Fruit fly (Drosophila melanogaster) whole organism, embryonic: ENCODE measurements around the gene yellow-b.

Experiments
- Atf-2 ChIP-seq: fragments of 200-800 bp; sonication (Bioruptor generic); optimal IDR thresholded peaks from 2 replicates; lab custom pipeline; 2016; ENCODE audit warnings: missing biosample characterization, missing genetic modification characterization
- CG12155 ChIP-seq: fragments of 200-800 bp; sonication (Bioruptor generic); optimal IDR thresholded peaks from 3 replicates; lab custom pipeline; 2016; ENCODE audit warnings: missing biosample characterization, missing genetic modification characterization
- CG13624 ChIP-seq: fragments of 200-800 bp; sonication (Bioruptor generic); optimal IDR thresholded peaks from 2 replicates; lab custom pipeline; 2016; ENCODE audit warnings: missing biosample characterization, missing genetic modification characterization
- CG15269 ChIP-seq: fragments of 200-800 bp; sonication (Bioruptor generic); optimal IDR thresholded peaks from 2 replicates; lab custom pipeline; 2018; ENCODE audit warnings: missing biosample characterization, mild to moderate bottlenecking, missing genetic modification characterization, moderate library complexity
- CG16779 ChIP-seq: fragments of 200-800 bp; sonication (Bioruptor generic); IDR thresholded peaks from 2 replicates; pipeline ENCODE4 v1.3.6; 2022; ENCODE audit warnings: missing biosample characterization, missing genetic modification characterization
- CG2678 ChIP-seq: fragments of 200-800 bp; sonication (Bioruptor generic); optimal IDR thresholded peaks from 3 replicates; lab custom pipeline; 2019; ENCODE audit warnings: missing biosample characterization, mild to moderate bottlenecking, missing genetic modification characterization, moderate library complexity
- CG4617 ChIP-seq: fragments of 200-800 bp; sonication (Bioruptor generic); optimal IDR thresholded peaks from 3 replicates; lab custom pipeline; 2016; ENCODE audit warnings: missing biosample characterization, missing genetic modification characterization, borderline replicate concordance
- CG8388 ChIP-seq: fragments of 200-800 bp; sonication (Bioruptor generic); optimal IDR thresholded peaks from 2 replicates; lab custom pipeline; 2019; ENCODE audit warnings: missing biosample characterization, mild to moderate bottlenecking, missing genetic modification characterization, moderate library complexity
- CG8478 ChIP-seq: fragments of >200 bp; optimal IDR thresholded peaks from 2 replicates; lab custom pipeline; 2018
- CG9727 ChIP-seq: fragments of 200-800 bp; sonication (Bioruptor generic); optimal IDR thresholded peaks from 3 replicates; lab custom pipeline; 2017; ENCODE audit warnings: missing biosample characterization, mild to moderate bottlenecking, missing genetic modification characterization
- CG9932 ChIP-seq: fragments of 200-800 bp; sonication (Bioruptor generic); IDR thresholded peaks from 2 replicates; pipeline ENCODE4 v1.3.6; 2022; ENCODE audit warnings: missing biosample characterization, missing genetic modification characterization
- CTCF ChIP-seq: fragments of 200-800 bp; sonication (Bioruptor generic); optimal IDR thresholded peaks from 2 replicates; lab custom pipeline; 2017; ENCODE audit warnings: missing biosample characterization, mild to moderate bottlenecking, missing genetic modification characterization, moderate library complexity
- Dref ChIP-seq: fragments of 200-800 bp; sonication (Bioruptor generic); IDR thresholded peaks from 2 replicates; pipeline ENCODE4 v1.3.6; 2022; ENCODE audit warnings: missing biosample characterization, missing genetic modification characterization
- ERR ChIP-seq: fragments of 200-800 bp; sonication (Bioruptor generic); optimal IDR thresholded peaks from 2 replicates; lab custom pipeline; 2016; ENCODE audit warnings: missing biosample characterization, missing genetic modification characterization
- Gug ChIP-seq: fragments of 200-800 bp; sonication (Bioruptor generic); IDR thresholded peaks from 4 replicates; pipeline ENCODE4 v1.3.6; 2022; ENCODE audit warnings: missing biosample characterization, missing genetic modification characterization
- H2.0 ChIP-seq: fragments of 200-800 bp; sonication (Bioruptor generic); IDR thresholded peaks from 2 replicates; pipeline ENCODE4 v1.3.6; 2022; ENCODE audit warnings: missing biosample characterization, missing genetic modification characterization
- HLHmδ ChIP-seq: fragments of 200-800 bp; sonication (Bioruptor generic); optimal IDR thresholded peaks from 2 replicates; lab custom pipeline; 2018; ENCODE audit warnings: missing biosample characterization, mild to moderate bottlenecking, missing genetic modification characterization, moderate library complexity
- Hand ChIP-seq: fragments of 200-800 bp; sonication (Bioruptor generic); optimal IDR thresholded peaks from 2 replicates; lab custom pipeline; 2017; ENCODE audit warnings: mild to moderate bottlenecking, missing biosample characterization, missing genetic modification reagents, missing genetic modification characterization
- Hsf ChIP-seq: fragments of 200-800 bp; sonication (Bioruptor generic); optimal IDR thresholded peaks from 3 replicates; lab custom pipeline; 2016; ENCODE audit warnings: missing biosample characterization, missing genetic modification characterization
- Jarid2 ChIP-seq: fragments of 200-800 bp; sonication (Bioruptor generic); optimal IDR thresholded peaks from 3 replicates; lab custom pipeline; 2017; ENCODE audit warnings: mild to moderate bottlenecking, missing biosample characterization, missing genetic modification reagents, missing genetic modification characterization
- MBD-R2 ChIP-seq: fragments of 200-800 bp; sonication (Bioruptor generic); IDR thresholded peaks from 2 replicates; pipeline ENCODE4 v1.3.6; 2022; ENCODE audit warnings: missing biosample characterization, missing genetic modification characterization
- NC2β ChIP-seq: fragments of 200-800 bp; sonication (Bioruptor generic); optimal IDR thresholded peaks from 2 replicates; lab custom pipeline; 2016; ENCODE audit warnings: missing biosample characterization, missing genetic modification characterization
- NFAT ChIP-seq: fragments of 200-800 bp; sonication (Bioruptor generic); IDR thresholded peaks from 2 replicates; pipeline ENCODE4 v1.3.6; 2022; ENCODE audit warnings: missing biosample characterization, missing genetic modification characterization
- Scr ChIP-seq: fragments of 200-800 bp; sonication (Bioruptor generic); IDR thresholded peaks from 2 replicates; pipeline ENCODE4 v1.3.6; 2022; ENCODE audit warnings: missing biosample characterization, missing genetic modification characterization; ENCODE audit not compliant: partially characterized antibody
- Sin3A ChIP-seq: fragments of >200 bp; optimal IDR thresholded peaks from 2 replicates; lab custom pipeline; 2018
- Six4 ChIP-seq: fragments of 200-800 bp; sonication (Bioruptor generic); optimal IDR thresholded peaks from 2 replicates; lab custom pipeline; 2016; ENCODE audit warnings: missing biosample characterization, missing genetic modification characterization
- Sox102F ChIP-seq: fragments of 200-800 bp; sonication (Bioruptor generic); optimal IDR thresholded peaks from 2 replicates; lab custom pipeline; 2018; ENCODE audit warnings: missing biosample characterization, mild to moderate bottlenecking, missing genetic modification characterization, moderate library complexity
- YL-1 ChIP-seq: fragments of 200-800 bp; sonication (Bioruptor generic); optimal IDR thresholded peaks from 3 replicates; lab custom pipeline; 2017; ENCODE audit warnings: missing biosample characterization, mild to moderate bottlenecking, missing genetic modification characterization
- bab2 ChIP-seq: fragments of 200-800 bp; sonication (Bioruptor generic); optimal IDR thresholded peaks from 2 replicates; lab custom pipeline; 2016; ENCODE audit warnings: missing biosample characterization, missing genetic modification characterization
- chif ChIP-seq, 2 experiments: fragments of 200-800 bp; sonication (Bioruptor generic); optimal IDR thresholded peaks; 3 replicates each; lab custom pipeline; 2016; ENCODE audit warnings: missing biosample characterization in 2 of 2, missing genetic modification characterization in 2 of 2
- cwo ChIP-seq: fragments of 200-800 bp; sonication (Bioruptor generic); optimal IDR thresholded peaks from 3 replicates; lab custom pipeline; 2017; ENCODE audit warnings: missing biosample characterization, missing genetic modification characterization, mild to moderate bottlenecking, moderate library complexity, missing genetic modification reagents
- dm ChIP-seq: fragments of 200-800 bp; sonication (Bioruptor generic); optimal IDR thresholded peaks from 3 replicates; lab custom pipeline; 2016; ENCODE audit warnings: missing biosample characterization, missing genetic modification characterization
- dmrt11E ChIP-seq: fragments of 200-800 bp; sonication (Bioruptor generic); optimal IDR thresholded peaks from 3 replicates; lab custom pipeline; 2018; ENCODE audit warnings: missing biosample characterization, mild to moderate bottlenecking, missing genetic modification characterization, moderate library complexity
- ewg ChIP-seq: fragments of 200-800 bp; sonication (Bioruptor generic); optimal IDR thresholded peaks from 3 replicates; lab custom pipeline; 2017; ENCODE audit warnings: mild to moderate bottlenecking, missing biosample characterization, missing genetic modification reagents, missing genetic modification characterization
- fd102C ChIP-seq: fragments of 200-800 bp; sonication (Bioruptor generic); optimal IDR thresholded peaks from 2 replicates; lab custom pipeline; 2018; ENCODE audit warnings: missing biosample characterization, mild to moderate bottlenecking, missing genetic modification characterization, moderate library complexity
- fd96Cb ChIP-seq: fragments of 200-800 bp; sonication (Bioruptor generic); optimal IDR thresholded peaks from 2 replicates; lab custom pipeline; 2018; ENCODE audit warnings: missing biosample characterization, mild to moderate bottlenecking, missing genetic modification characterization, moderate library complexity
- gfzf ChIP-seq: fragments of 200-800 bp; sonication (Bioruptor generic); optimal IDR thresholded peaks from 2 replicates; lab custom pipeline; 2016; ENCODE audit warnings: missing biosample characterization, mild to moderate bottlenecking, missing genetic modification characterization, moderate library complexity
- hkb ChIP-seq, 2 experiments: fragments of 200-800 bp in 1 of 2; fragments of >200 bp in 1 of 2; sonication (Bioruptor generic) in 1 of 2; IDR thresholded peaks in 1 of 2; optimal IDR thresholded peaks in 1 of 2; 2 replicates each; pipeline versions ENCODE4 v1.3.6 to Lab custom; 2017 to 2022; ENCODE audit warnings: missing biosample characterization in 1 of 2, missing genetic modification characterization in 1 of 2
- klu ChIP-seq: fragments of 200-800 bp; sonication (Bioruptor generic); IDR thresholded peaks from 2 replicates; pipeline ENCODE4 v1.3.6; 2022; ENCODE audit warnings: missing biosample characterization, missing genetic modification characterization
- luna ChIP-seq: fragments of 200-800 bp; sonication (Bioruptor generic); optimal IDR thresholded peaks from 2 replicates; lab custom pipeline; 2016; ENCODE audit warnings: missing biosample characterization, missing genetic modification characterization
- nerfin-1 ChIP-seq: fragments of 200-800 bp; sonication (Bioruptor generic); optimal IDR thresholded peaks from 3 replicates; lab custom pipeline; 2019; ENCODE audit warnings: missing biosample characterization, mild to moderate bottlenecking, missing genetic modification characterization, moderate library complexity
- oc ChIP-seq: fragments of 200-800 bp; sonication (Bioruptor generic); optimal IDR thresholded peaks from 2 replicates; lab custom pipeline; 2018; ENCODE audit warnings: missing biosample characterization, mild to moderate bottlenecking, missing genetic modification characterization, moderate library complexity
- rib ChIP-seq: fragments of 200-800 bp; sonication (Bioruptor generic); IDR thresholded peaks from 2 replicates; pipeline ENCODE4 v1.3.6; 2022; ENCODE audit warnings: missing biosample characterization, missing genetic modification characterization
- scrt ChIP-seq: fragments of 200-800 bp; sonication (Bioruptor generic); optimal IDR thresholded peaks from 2 replicates; lab custom pipeline; 2018; ENCODE audit warnings: missing biosample characterization, mild to moderate bottlenecking, missing genetic modification characterization, moderate library complexity
- sens-2 ChIP-seq: fragments of 200-800 bp; sonication (Bioruptor generic); IDR thresholded peaks from 2 replicates; pipeline ENCODE4 v1.3.6; 2022; ENCODE audit warnings: missing biosample characterization, missing genetic modification characterization
- seq ChIP-seq: fragments of 200-800 bp; sonication (Bioruptor generic); IDR thresholded peaks from 2 replicates; pipeline ENCODE4 v1.3.6; 2022; ENCODE audit warnings: missing biosample characterization, missing genetic modification characterization
- tna ChIP-seq: fragments of 200-800 bp; sonication (Bioruptor generic); IDR thresholded peaks from 2 replicates; pipeline ENCODE4 v1.3.6; 2022; ENCODE audit warnings: missing biosample characterization, missing genetic modification characterization; ENCODE audit not compliant: partially characterized antibody
- trh ChIP-seq: fragments of 200-800 bp; sonication (Bioruptor generic); optimal IDR thresholded peaks from 2 replicates; lab custom pipeline; 2016; ENCODE audit warnings: missing biosample characterization, missing genetic modification characterization
- wdn ChIP-seq: fragments of 200-800 bp; sonication (Bioruptor generic); IDR thresholded peaks from 2 replicates; pipeline ENCODE4 v1.3.6; 2022; ENCODE audit warnings: missing biosample characterization, missing genetic modification characterization

The yellow-b gene

DNA sequence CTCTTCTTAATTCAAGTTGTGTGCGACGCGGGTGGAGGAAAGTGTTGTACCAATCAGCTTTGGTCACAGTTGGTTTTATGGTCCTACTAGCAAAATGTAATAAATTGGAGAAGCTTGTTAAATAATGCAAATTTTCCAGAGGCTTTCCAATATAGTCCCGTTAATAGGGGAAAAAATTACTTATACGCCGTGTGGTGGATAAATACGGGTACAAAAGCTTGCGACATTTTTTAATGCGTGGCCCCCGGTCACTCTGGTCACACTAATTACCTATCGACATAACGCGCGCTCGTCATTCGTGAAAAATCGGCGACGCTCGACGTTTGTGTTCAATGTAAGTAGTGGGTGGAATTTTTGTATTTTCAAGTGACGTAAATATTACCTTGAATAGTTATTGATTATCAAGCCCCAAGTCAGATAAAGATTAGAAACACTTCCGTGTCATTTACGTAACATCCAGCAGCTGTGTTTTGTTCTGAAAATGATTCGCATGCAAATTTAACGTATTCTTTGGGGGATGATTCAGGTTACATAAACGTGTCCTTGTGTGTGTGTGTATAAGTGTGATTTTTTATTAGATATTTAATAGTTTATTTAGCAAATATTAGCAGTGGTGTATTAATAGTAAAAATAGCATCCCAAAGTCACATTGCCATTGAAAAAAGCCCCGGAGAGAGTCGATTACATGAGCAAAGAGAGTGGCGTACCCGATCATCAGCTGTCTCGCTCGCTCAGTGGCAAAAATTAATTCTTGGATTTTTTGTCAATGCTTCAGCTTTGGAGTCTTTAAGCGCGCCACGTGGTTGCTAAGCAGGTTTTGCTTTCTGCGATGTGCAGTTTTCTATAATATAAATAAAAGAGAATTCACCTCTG is 34.3 kb upstream of the yellow-b start, which contains the start of gene Cyt-c-p (continued):
- TF ChIP-seq HLHmδ, result no peak
- peak; percentile 7 for TF ChIP-seq ERR (GFP tag; lab: Kevin White, UChicago)
- TF ChIP-seq seq (GFP tag; lab: Robert Waterston, UW), result 0 out of 2 replicates have a peak, but pooled peaks have one; percentile 10
- peak; percentile 75 for TF ChIP-seq hkb (optimal IDR thresholded peaks at IDR 0.05; lab: Kevin White, UChicago)
- TF ChIP-seq hkb (GFP tag; IDR thresholded peaks at IDR 0.05; lab: Robert Waterston, UW), result 0 out of 2 replicates have a peak, but pooled peaks have one; percentile 25
- TF ChIP-seq fd96Cb (tag; lab: Kevin White, UChicago), result no peak
- TF ChIP-seq dm (GFP tag; lab: Kevin White, UChicago), result peak; percentile 52
- TF ChIP-seq CG15269 (tag; lab: Kevin White, UChicago), result no peak
- peak; percentile 11 for TF ChIP-seq CG12155 (GFP tag; lab: Kevin White, UChicago)
- TF ChIP-seq chif (GFP tag; optimal IDR thresholded peaks at IDR 0.05; lab: Kevin White, UChicago), result peak in 1 of 2 experiments; percentile 3
- TF ChIP-seq Sox102F (GFP tag; lab: Kevin White, UChicago), result no peak
- TF ChIP-seq CG2678 (tag; lab: Kevin White, UChicago), result peak; percentile 38
- peak; percentile 53 for TF ChIP-seq scrt (GFP tag; lab: Kevin White, UChicago)
- TF ChIP-seq YL-1 (GFP tag; lab: Kevin White, UChicago), result peak; percentile 38
- no peak for TF ChIP-seq sens-2 (GFP tag; lab: Robert Waterston, UW)
- TF ChIP-seq Hsf (GFP tag; lab: Kevin White, UChicago), result peak; percentile 2
- no peak for TF ChIP-seq Atf-2 (GFP tag; lab: Kevin White, UChicago)
- TF ChIP-seq Scr (GFP tag; lab: Robert Waterston, UW), result peak; percentile 68
- no peak for TF ChIP-seq wdn (GFP tag; lab: Robert Waterston, UW)
- no peak for TF ChIP-seq CG16779 (GFP tag; lab: Robert Waterston, UW)
- TF ChIP-seq Sin3A (lab: Kevin White, UChicago), result peak; percentile 91
- no peak for TF ChIP-seq Hand
- TF ChIP-seq bab2 (GFP tag; lab: Kevin White, UChicago), result no peak
- TF ChIP-seq CG9727, result peak; percentile 44
- peak; percentile 58; the same call in 1 of the 2 replicates for TF ChIP-seq NFAT (GFP tag; lab: Robert Waterston, UW)
- TF ChIP-seq NC2β, result peak; percentile 35
- TF ChIP-seq Dref (GFP tag; lab: Robert Waterston, UW), result peak; percentile 51
- TF ChIP-seq rib, result no peak
- TF ChIP-seq cwo, result peak; percentile 20
- no peak for TF ChIP-seq H2.0 (GFP tag; lab: Robert Waterston, UW)
- no peak for TF ChIP-seq luna (GFP tag; lab: Kevin White, UChicago)
- TF ChIP-seq dmrt11E (tag; lab: Kevin White, UChicago), result peak; percentile 17
- TF ChIP-seq CG8478 (lab: Kevin White, UChicago), result no peak
- TF ChIP-seq Gug (GFP tag; lab: Robert Waterston, UW), result no peak
- peak; percentile 36 for TF ChIP-seq CTCF (GFP tag; lab: Kevin White, UChicago)
- no peak for TF ChIP-seq oc (tag; lab: Kevin White, UChicago)
- no peak for TF ChIP-seq CG8388 (GFP tag; lab: Kevin White, UChicago)
- peak; percentile 98 for TF ChIP-seq gfzf
- peak; percentile 70 for TF ChIP-seq CG13624 (GFP tag; lab: Kevin White, UChicago)
- no peak for TF ChIP-seq trh
- TF ChIP-seq Six4, result no peak
- TF ChIP-seq CG4617, result peak; percentile 41
- peak; percentile 19 for TF ChIP-seq nerfin-1
- TF ChIP-seq Jarid2, result peak; percentile 64
- no peak for TF ChIP-seq tna
- no peak for TF ChIP-seq CG9932 (GFP tag; lab: Robert Waterston, UW)
- peak; percentile 1 for TF ChIP-seq ewg (GFP tag; lab: Kevin White, UChicago)
- TF ChIP-seq MBD-R2, result peak; percentile 60
- 0 out of 2 replicates have a peak, but pooled peaks have one; percentile 50 for TF ChIP-seq klu (GFP tag; lab: Robert Waterston, UW)
- TF ChIP-seq fd102C (GFP tag; lab: Kevin White, UChicago), result no peak
